Worm (Caenorhabditis elegans): ENCODE results near the gene C01G5.3.

ce11 chrIV:6531450-6531849, 4.6 kb upstream of the C01G5.3 start, which contains the start of gene C01G5.4:
- TF ChIP-seq mdl-1 (tag; optimal IDR thresholded peaks at IDR 0.05) (no peak), nhr-12 (tag; optimal IDR thresholded peaks at IDR 0.05) (no peak), ztf-4 (tag; optimal IDR thresholded peaks at IDR 0.05) (no peak), skn-1 (tag; optimal IDR thresholded peaks at IDR 0.05) (no peak), nhr-76 (tag; optimal IDR thresholded peaks at IDR 0.05) (no peak), snpc-4 (tag; optimal IDR thresholded peaks at IDR 0.05) (no peak), sea-2 (GFP tag; optimal IDR thresholded peaks at IDR 0.05) (no peak), ztf-11 (tag; optimal IDR thresholded peaks at IDR 0.05) (no peak), ZK546.5 (tag; optimal IDR thresholded peaks at IDR 0.05) (no peak), jun-1 (tag; optimal IDR thresholded peaks at IDR 0.05) (no peak), pha-4 (tag; optimal IDR thresholded peaks at IDR 0.05) (no peak), elt-3 (tag; optimal IDR thresholded peaks at IDR 0.05) (no peak), mml-1 (tag; optimal IDR thresholded peaks at IDR 0.05) (no peak), unc-62 (GFP tag; optimal IDR thresholded peaks at IDR 0.05) (no peak)

All from whole organism, L3 larva.